Worm (Caenorhabditis elegans): ENCODE measurements around the gene srg-9.

DNA sequence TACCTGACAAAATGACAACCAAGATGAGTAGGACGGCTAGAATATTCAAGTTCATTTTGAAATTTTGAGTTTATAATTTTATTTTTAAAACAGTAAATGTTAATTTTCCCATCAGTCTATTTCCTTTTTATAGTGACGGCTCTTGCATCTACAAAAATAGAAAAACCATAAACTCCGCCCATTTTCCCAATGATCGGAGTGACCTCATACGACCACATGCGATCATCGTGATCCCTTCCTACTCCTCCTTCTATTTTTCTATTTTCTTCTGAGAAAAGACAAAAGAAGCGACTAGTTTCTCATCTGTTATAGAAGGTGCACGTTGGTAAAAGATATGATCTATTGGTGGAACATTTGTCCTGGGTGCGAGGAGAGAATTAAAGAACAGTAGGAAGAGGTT, 41.1 kb downstream of the srg-9 start, which contains the start of gene C23G10.11:
- TF ChIP-seq dpl-1 (GFP tag; optimal IDR thresholded peaks at IDR 0.05) (no peak), ceh-91 (GFP tag; IDR thresholded peaks at IDR 0.05) (no peak), unc-62 (GFP tag; optimal IDR thresholded peaks at IDR 0.05) (no peak), ztf-25 (GFP tag; IDR thresholded peaks at IDR 0.05) (no peak), nfya-1 (tag; optimal IDR thresholded peaks at IDR 0.05; ENCODE audit: borderline replicate concordance, insufficient read depth) (no peak), ceh-100 (GFP tag; IDR thresholded peaks at IDR 0.05) (no peak), F22D6.2 (tag; optimal IDR thresholded peaks at IDR 0.05) (no peak), B0035.1 (tag; optimal IDR thresholded peaks at IDR 0.05) (no peak), chd-7 (tag; optimal IDR thresholded peaks at IDR 0.05) (no peak), cebp-2 (GFP tag; IDR thresholded peaks at IDR 0.05) (no peak), rcor-1 (GFP tag; IDR thresholded peaks at IDR 0.05) (no peak)
